Worm (Caenorhabditis elegans) whole organism, L2 larva: ENCODE data around the gene clh-5.

ENCODE experiments used
- nhr-77 ChIP-seq: fragments of 150-350 bp; optimal IDR thresholded peaks from 2 replicates; lab custom pipeline; 2014; ENCODE audit warnings: missing biosample characterization, missing genetic modification characterization
- sem-4 ChIP-seq: fragments of 150-350 bp; optimal IDR thresholded peaks from 2 replicates; lab custom pipeline; 2014; ENCODE audit warnings: missing biosample characterization, missing genetic modification reagents, missing genetic modification characterization
- unc-39 ChIP-seq: fragments of 150-350 bp; optimal IDR thresholded peaks from 2 replicates; lab custom pipeline; 2014; ENCODE audit warnings: missing biosample characterization, missing genetic modification characterization

ce11 chrII:9086308-9086707, 12.1 kb downstream of the clh-5 start, which contains the start of gene hlh-3:
- TF ChIP-seq sem-4 (tag; lab: Kevin White, UChicago) (no peak), nhr-77 (tag; lab: Kevin White, UChicago) (no peak), unc-39 (no peak)
